Worm (Caenorhabditis elegans) whole organism, L4 larva: ENCODE data around the gene F59E11.6.

Source experiments
- F26F4.8 ChIP-seq: fragments of 200-800 bp; sonication (Bioruptor generic); conservative IDR thresholded peaks from 2 replicates; pipeline ENCODE4 v1.3.6; 2022; ENCODE audit warnings: missing genetic modification characterization, missing compliant biosample characterization
- F44E2.7 ChIP-seq: fragments of 200-800 bp; sonication (Bioruptor generic); IDR thresholded peaks from 2 replicates; pipeline ENCODE4 v2.1.2; 2022; ENCODE audit warnings: missing genetic modification characterization, missing compliant biosample characterization
- Y48G9A.11 ChIP-seq: fragments of 200-800 bp; sonication (Bioruptor generic); IDR thresholded peaks from 2 replicates; pipeline ENCODE4 v1.3.6; 2022; ENCODE audit warnings: missing genetic modification reagents, missing genetic modification characterization, missing compliant biosample characterization
- ZK546.5 ChIP-seq, 2 experiments: sonication (generic microtip); optimal IDR thresholded peaks; 2 replicates each; lab custom pipeline; 2017; ENCODE audit warnings: missing biosample characterization in 2 of 2, missing genetic modification characterization in 2 of 2
- aly-2 ChIP-seq: sonication (generic microtip); optimal IDR thresholded peaks from 2 replicates; lab custom pipeline; 2018; ENCODE audit warnings: missing biosample characterization, missing genetic modification characterization
- ama-1 ChIP-seq: fragments of 150-350 bp; optimal IDR thresholded peaks from 2 replicates; lab custom pipeline; 2014; ENCODE audit warnings: inconsistent platforms, mixed read lengths
- arid-1 ChIP-seq: fragments of 200-800 bp; sonication (Bioruptor generic); conservative IDR thresholded peaks from 2 replicates; pipeline ENCODE4 v1.3.6; 2022; ENCODE audit warnings: missing genetic modification reagents, missing genetic modification characterization, missing compliant biosample characterization
- ceh-20 ChIP-seq: fragments of 200-800 bp; sonication (Bioruptor generic); IDR thresholded peaks from 2 replicates; pipeline ENCODE4 v1.3.6; 2022; ENCODE audit warnings: missing genetic modification reagents, missing genetic modification characterization, missing compliant biosample characterization
- ceh-28 ChIP-seq: fragments of 150-350 bp; optimal IDR thresholded peaks from 2 replicates; lab custom pipeline; 2014; ENCODE audit warnings: missing biosample characterization, missing genetic modification reagents, missing genetic modification characterization
- ceh-32 ChIP-seq: sonication (generic microtip); optimal IDR thresholded peaks from 2 replicates; lab custom pipeline; 2016; ENCODE audit warnings: mild to moderate bottlenecking, missing genetic modification characterization, missing compliant biosample characterization; ENCODE audit not compliant: poor library complexity
- ceh-44 ChIP-seq: fragments of 200-800 bp; sonication (Bioruptor generic); IDR thresholded peaks from 2 replicates; pipeline ENCODE4 v1.3.6; 2022; ENCODE audit warnings: missing genetic modification reagents, missing genetic modification characterization, missing compliant biosample characterization
- ces-1 ChIP-seq: fragments of 150-350 bp; sonication (generic microtip); optimal IDR thresholded peaks from 4 replicates; lab custom pipeline; 2014; ENCODE audit warnings: missing biosample characterization, missing genetic modification reagents, missing genetic modification characterization
- ctbp-1 ChIP-seq: fragments of 200-800 bp; sonication (Bioruptor generic); IDR thresholded peaks from 2 replicates; pipeline ENCODE4 v1.3.6; 2022; ENCODE audit warnings: missing genetic modification reagents, missing genetic modification characterization, missing compliant biosample characterization
- daf-16 ChIP-seq, 3 experiments: sonication (generic microtip); optimal IDR thresholded peaks; 2 replicates each; lab custom pipeline; 2016 to 2017; ENCODE audit warnings: missing genetic modification characterization in 3 of 3, missing genetic modification reagents in 3 of 3, mild to moderate bottlenecking in 2 of 3, missing compliant biosample characterization in 2 of 3, missing biosample characterization in 1 of 3, moderate library complexity in 1 of 3
- daf-19 ChIP-seq: fragments of 200-800 bp; sonication (Bioruptor generic); conservative IDR thresholded peaks from 2 replicates; pipeline ENCODE4 v1.3.6; 2022; ENCODE audit warnings: missing genetic modification characterization, missing compliant biosample characterization
- dmd-6 ChIP-seq: fragments of 200-800 bp; sonication (Bioruptor generic); IDR thresholded peaks from 2 replicates; pipeline ENCODE4 v1.3.6; 2022; ENCODE audit warnings: missing genetic modification reagents, missing genetic modification characterization, missing compliant biosample characterization
- dpl-1 ChIP-seq: fragments of 150-350 bp; optimal IDR thresholded peaks from 2 replicates; lab custom pipeline; 2014; ENCODE audit warnings: missing biosample characterization, missing genetic modification reagents, missing genetic modification characterization
- hlh-30 ChIP-seq: sonication (generic microtip); optimal IDR thresholded peaks from 2 replicates; lab custom pipeline; 2017; ENCODE audit warnings: antibody characterized with exemption, mild to moderate bottlenecking, missing genetic modification characterization, missing compliant biosample characterization; ENCODE audit not compliant: insufficient read depth
- hmg-1.1 ChIP-seq: fragments of 200-800 bp; sonication (Bioruptor generic); IDR thresholded peaks from 2 replicates; pipeline ENCODE4 v1.3.6; 2022; ENCODE audit warnings: missing genetic modification reagents, missing genetic modification characterization, missing compliant biosample characterization
- lim-7 ChIP-seq: fragments of 200-800 bp; sonication (Bioruptor generic); IDR thresholded peaks from 2 replicates; pipeline ENCODE4 v1.3.6; 2022; ENCODE audit warnings: missing genetic modification characterization, missing compliant biosample characterization
- lin-39 ChIP-seq: fragments of 150-350 bp; optimal IDR thresholded peaks from 2 replicates; lab custom pipeline; 2014; ENCODE audit warnings: missing biosample characterization, missing genetic modification reagents, missing genetic modification characterization
- lsy-2 ChIP-seq, 2 experiments: fragments of 150-350 bp in 1 of 2; sonication (generic microtip) in 1 of 2; optimal IDR thresholded peaks; 2 replicates each; lab custom pipeline; 2014 to 2017; ENCODE audit warnings: missing biosample characterization in 2 of 2, missing genetic modification characterization in 2 of 2
- madf-5 ChIP-seq, 2 experiments: fragments of 200-800 bp; sonication (Bioruptor generic); IDR thresholded peaks; 2 replicates each; pipeline ENCODE4 v1.3.6; 2022; ENCODE audit warnings: missing compliant biosample characterization in 2 of 2, missing genetic modification characterization in 2 of 2
- madf-9 ChIP-seq: fragments of 200-800 bp; sonication (Bioruptor generic); conservative IDR thresholded peaks from 2 replicates; pipeline ENCODE4 v1.3.6; 2022; ENCODE audit warnings: missing genetic modification reagents, missing genetic modification characterization, missing compliant biosample characterization
- mxl-2 ChIP-seq: fragments of 200-800 bp; sonication (Bioruptor generic); conservative IDR thresholded peaks from 2 replicates; pipeline ENCODE4 v1.3.6; 2022; ENCODE audit warnings: missing genetic modification reagents, missing genetic modification characterization, missing compliant biosample characterization
- nhr-102 ChIP-seq: sonication (generic microtip); optimal IDR thresholded peaks from 2 replicates; lab custom pipeline; 2016; ENCODE audit warnings: mild to moderate bottlenecking, missing genetic modification characterization, moderate library complexity, missing compliant biosample characterization
- nhr-28 ChIP-seq: fragments of 150-350 bp; optimal IDR thresholded peaks from 2 replicates; lab custom pipeline; 2014; ENCODE audit warnings: missing biosample characterization, missing genetic modification characterization
- nhr-41 ChIP-seq: fragments of 200-800 bp; sonication (Bioruptor generic); IDR thresholded peaks from 2 replicates; pipeline ENCODE4 v1.3.6; 2022; ENCODE audit warnings: missing genetic modification reagents, missing genetic modification characterization, missing compliant biosample characterization
- pha-4 ChIP-seq, 2 experiments: fragments of 150-350 bp in 1 of 2; fragments of 200-800 bp in 1 of 2; sonication (Bioruptor generic) in 1 of 2; IDR thresholded peaks in 1 of 2; optimal IDR thresholded peaks in 1 of 2; 2 replicates each; pipeline versions ENCODE4 v1.3.6 to Lab custom; 2014 to 2022; ENCODE audit warnings: missing genetic modification characterization in 2 of 2, missing genetic modification reagents in 2 of 2, missing biosample characterization in 1 of 2, missing compliant biosample characterization in 1 of 2
- php-3 ChIP-seq: fragments of 200-800 bp; sonication (Bioruptor generic); IDR thresholded peaks from 2 replicates; pipeline ENCODE4 v1.3.6; 2022; ENCODE audit warnings: missing genetic modification reagents, missing genetic modification characterization, missing compliant biosample characterization
- pqm-1 ChIP-seq: sonication (generic microtip); optimal IDR thresholded peaks from 2 replicates; lab custom pipeline; 2017; ENCODE audit warnings: missing biosample characterization, missing genetic modification characterization
- sdz-12 ChIP-seq: fragments of 200-800 bp; sonication (Bioruptor generic); optimal IDR thresholded peaks from 2 replicates; lab custom pipeline; 2018; ENCODE audit warnings: mild to moderate bottlenecking, missing genetic modification characterization, missing compliant biosample characterization
- set-16 ChIP-seq: fragments of 200-800 bp; sonication (Bioruptor generic); IDR thresholded peaks from 2 replicates; pipeline ENCODE4 v1.3.6; 2022; ENCODE audit warnings: missing genetic modification reagents, missing genetic modification characterization, missing compliant biosample characterization
- skn-1 ChIP-seq: fragments of 150-350 bp; optimal IDR thresholded peaks from 2 replicates; lab custom pipeline; 2014; ENCODE audit warnings: missing biosample characterization, missing genetic modification characterization
- snpc-1.2 ChIP-seq: fragments of 200-800 bp; sonication (Bioruptor generic); IDR thresholded peaks from 2 replicates; pipeline ENCODE4 v1.3.6; 2022; ENCODE audit warnings: missing genetic modification reagents, missing genetic modification characterization, missing compliant biosample characterization
- spr-1 ChIP-seq: sonication (generic microtip); optimal IDR thresholded peaks from 2 replicates; lab custom pipeline; 2016; ENCODE audit warnings: mild to moderate bottlenecking, missing genetic modification characterization, missing compliant biosample characterization
- tag-97 ChIP-seq: fragments of 200-800 bp; sonication (Bioruptor generic); IDR thresholded peaks from 2 replicates; pipeline ENCODE4 v1.3.6; 2022; ENCODE audit warnings: missing genetic modification characterization, missing compliant biosample characterization
- ztf-11 ChIP-seq: fragments of 150-350 bp; optimal IDR thresholded peaks from 2 replicates; lab custom pipeline; 2014; ENCODE audit warnings: missing biosample characterization, missing genetic modification characterization

The F59E11.6 gene

DNA sequence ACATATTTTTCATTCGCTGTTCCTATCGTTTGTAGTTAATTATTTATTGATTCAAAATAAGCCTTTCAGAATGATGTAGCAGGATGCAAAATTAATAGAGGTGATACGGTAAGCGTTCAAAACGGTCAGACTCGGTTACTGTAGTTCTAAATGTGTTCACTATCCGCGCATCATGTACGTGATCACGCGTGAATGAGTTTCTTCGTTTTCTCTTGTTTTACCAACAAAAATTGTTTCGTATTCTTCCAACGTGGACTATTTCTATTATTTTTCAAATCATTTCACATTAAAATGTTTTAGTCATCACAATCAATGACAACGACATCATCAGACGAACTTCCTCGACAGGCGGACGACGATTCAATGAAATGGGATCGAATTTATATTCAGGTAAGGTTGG is 44.1 kb upstream of the F59E11.6 start, which contains the start of gene gck-1:
Gene gck-1 (plus strand): TSS at position 301 of the 400 bp plus-strand sequence.
- TF ChIP-seq spr-1 (tag; lab: Kevin White, UChicago) (no peak), nhr-102 (tag; lab: Kevin White, UChicago) (no peak), madf-5 (GFP tag; IDR thresholded peaks at IDR 0.05; lab: Robert Waterston, UW) (no peak), mxl-2 (GFP tag; lab: Robert Waterston, UW) (no peak), nhr-41 (no peak), dpl-1 (GFP tag; lab: Kevin White, UChicago) (no peak), F44E2.7 (GFP tag; lab: Robert Waterston, UW) (no peak), ama-1 (lab: Kevin White, UChicago) (no peak), daf-16 (GFP tag; optimal IDR thresholded peaks at IDR 0.05; lab: Kevin White, UChicago) (no peak), daf-16 (tag; optimal IDR thresholded peaks at IDR 0.05; lab: Kevin White, UChicago) (no peak), ceh-32 (tag; lab: Kevin White, UChicago) (no peak), arid-1 (no peak), snpc-1.2 (no peak), hmg-1.1 (GFP tag; lab: Robert Waterston, UW) (no peak), aly-2 (tag; lab: Kevin White, UChicago) (no peak), tag-97 (no peak)

DNA sequence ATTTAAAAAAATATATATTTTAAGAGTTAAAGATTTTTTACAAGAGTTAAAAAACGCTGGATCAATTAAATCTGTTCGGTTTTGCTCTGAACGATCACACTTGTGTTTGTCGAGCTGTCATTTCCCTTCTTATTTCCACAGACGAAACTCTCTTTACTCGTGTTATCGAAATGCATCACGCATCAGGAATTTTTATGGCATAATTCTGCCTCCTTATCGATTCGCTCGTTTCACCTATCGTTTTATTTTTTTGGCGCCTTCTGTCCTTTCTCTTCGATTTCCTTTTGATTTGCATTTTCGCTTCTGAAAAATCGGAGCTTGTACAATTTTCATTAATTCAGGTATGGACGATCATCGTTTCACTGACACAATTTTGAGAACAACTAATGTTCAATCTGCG is 43.2 kb upstream of the F59E11.6 start:
- TF ChIP-seq skn-1, result no peak
- TF ChIP-seq hlh-30 (tag; lab: Kevin White, UChicago), result peak; percentile 14
- no peak for TF ChIP-seq ceh-44
- TF ChIP-seq set-16 (GFP tag; lab: Robert Waterston, UW), result no peak
- no peak for TF ChIP-seq sdz-12 (GFP tag; lab: Kevin White, UChicago)
- no peak for TF ChIP-seq hmg-1.1 (GFP tag; lab: Robert Waterston, UW)
- no peak for TF ChIP-seq ctbp-1 (GFP tag; lab: Robert Waterston, UW)
- no peak for TF ChIP-seq F26F4.8 (GFP tag; lab: Robert Waterston, UW)
- TF ChIP-seq ces-1 (GFP tag; lab: Kevin White, UChicago), result no peak
- no peak for TF ChIP-seq pha-4 (GFP tag; IDR thresholded peaks at IDR 0.05; lab: Robert Waterston, UW)
- no peak for TF ChIP-seq pha-4 (tag; optimal IDR thresholded peaks at IDR 0.05; lab: Kevin White, UChicago)
- TF ChIP-seq snpc-1.2, result no peak
- no peak for TF ChIP-seq ZK546.5 (tag; optimal IDR thresholded peaks at IDR 0.05; lab: Kevin White, UChicago)
- TF ChIP-seq Y48G9A.11 (GFP tag; lab: Robert Waterston, UW), result no peak
- TF ChIP-seq lsy-2 (tag; optimal IDR thresholded peaks at IDR 0.05; lab: Kevin White, UChicago), result no peak
- no peak for TF ChIP-seq lin-39 (tag; lab: Kevin White, UChicago)
- peak; percentile 17 for TF ChIP-seq nhr-28
- TF ChIP-seq ceh-28 (tag; lab: Kevin White, UChicago), result no peak
- TF ChIP-seq php-3 (GFP tag; lab: Robert Waterston, UW), result peak; percentile 59
- no peak for TF ChIP-seq madf-9 (GFP tag; lab: Robert Waterston, UW)
- no peak for TF ChIP-seq daf-19
- TF ChIP-seq lim-7 (GFP tag; lab: Robert Waterston, UW), result no peak
- peak; percentile 35 for TF ChIP-seq pqm-1 (tag; lab: Kevin White, UChicago)
- no peak for TF ChIP-seq ztf-11 (tag; lab: Kevin White, UChicago)
- no peak for TF ChIP-seq spr-1 (tag; lab: Kevin White, UChicago)
- TF ChIP-seq ceh-20 (GFP tag; lab: Robert Waterston, UW), result no peak
- TF ChIP-seq dmd-6, result 0 out of 2 replicates have a peak, but pooled peaks have one; percentile 15
- TF ChIP-seq ama-1 (lab: Kevin White, UChicago), result no peak
- TF ChIP-seq, all 104 proteins: peak for 5
